Worm (Caenorhabditis elegans) whole organism, late embryonic: ENCODE measurements around the gene cdr-2.

Source experiments
- C08G9.2 ChIP-seq: sonication (generic microtip); optimal IDR thresholded peaks from 2 replicates; lab custom pipeline; 2016; ENCODE audit warnings: mild to moderate bottlenecking, missing genetic modification characterization, moderate library complexity, missing compliant biosample characterization
- T23F11.4 ChIP-seq: fragments of 200-800 bp; sonication (Bioruptor generic); optimal IDR thresholded peaks from 2 replicates; lab custom pipeline; 2018; ENCODE audit warnings: mild to moderate bottlenecking, missing genetic modification characterization, missing compliant biosample characterization
- Y22D7AL.16 ChIP-seq: sonication (generic microtip); optimal IDR thresholded peaks from 2 replicates; lab custom pipeline; 2016; ENCODE audit warnings: missing genetic modification characterization, missing compliant biosample characterization
- ahr-1 ChIP-seq: sonication (generic microtip); optimal IDR thresholded peaks from 2 replicates; lab custom pipeline; 2016; ENCODE audit warnings: missing genetic modification characterization, missing compliant biosample characterization
- ama-1 ChIP-seq: fragments of 150-350 bp; optimal IDR thresholded peaks from 2 replicates; lab custom pipeline; 2014
- ceh-19 ChIP-seq: fragments of 200-800 bp; sonication (Bioruptor generic); optimal IDR thresholded peaks from 2 replicates; lab custom pipeline; 2018; ENCODE audit warnings: mild to moderate bottlenecking, missing genetic modification characterization, missing compliant biosample characterization
- ceh-2 ChIP-seq: sonication (generic microtip); optimal IDR thresholded peaks from 2 replicates; lab custom pipeline; 2016; ENCODE audit warnings: missing genotype, missing genetic modification characterization, missing compliant biosample characterization
- ceh-24 ChIP-seq: sonication (generic microtip); optimal IDR thresholded peaks from 2 replicates; lab custom pipeline; 2016; ENCODE audit warnings: mild to moderate bottlenecking, missing genetic modification characterization, missing compliant biosample characterization
- ceh-30 ChIP-seq: fragments of 150-350 bp; optimal IDR thresholded peaks from 2 replicates; lab custom pipeline; 2014; ENCODE audit warnings: missing biosample characterization, missing genetic modification characterization
- ceh-6 ChIP-seq: fragments of 200-800 bp; sonication (Bioruptor generic); optimal IDR thresholded peaks from 2 replicates; lab custom pipeline; 2018; ENCODE audit warnings: mild to moderate bottlenecking, missing genetic modification characterization, missing compliant biosample characterization
- ceh-9 ChIP-seq: sonication (generic microtip); optimal IDR thresholded peaks from 2 replicates; lab custom pipeline; 2016; ENCODE audit warnings: mild to moderate bottlenecking, missing genetic modification characterization, inconsistent platforms, missing compliant biosample characterization
- che-1 ChIP-seq: sonication (generic microtip); optimal IDR thresholded peaks from 2 replicates; lab custom pipeline; 2016; ENCODE audit warnings: mild to moderate bottlenecking, missing genetic modification characterization, missing compliant biosample characterization
- dmd-4 ChIP-seq: sonication (generic microtip); optimal IDR thresholded peaks from 2 replicates; lab custom pipeline; 2016; ENCODE audit warnings: borderline replicate concordance, missing genetic modification characterization, missing compliant biosample characterization
- eyg-1 ChIP-seq: sonication (generic microtip); optimal IDR thresholded peaks from 2 replicates; lab custom pipeline; 2016; ENCODE audit warnings: missing genotype, missing genetic modification characterization, missing compliant biosample characterization
- fkh-10 ChIP-seq: fragments of 150-350 bp; optimal IDR thresholded peaks from 2 replicates; lab custom pipeline; 2014; ENCODE audit warnings: missing biosample characterization, missing genetic modification reagents, missing genetic modification characterization
- fkh-6 ChIP-seq: sonication (generic microtip); optimal IDR thresholded peaks from 2 replicates; lab custom pipeline; 2016; ENCODE audit warnings: missing genetic modification characterization, missing compliant biosample characterization
- gmeb-2 ChIP-seq: sonication (generic microtip); optimal IDR thresholded peaks from 2 replicates; lab custom pipeline; 2016; ENCODE audit warnings: missing genetic modification characterization, inconsistent platforms, missing compliant biosample characterization
- hlh-13 ChIP-seq: fragments of 200-800 bp; sonication (Bioruptor generic); optimal IDR thresholded peaks from 2 replicates; lab custom pipeline; 2018; ENCODE audit warnings: mild to moderate bottlenecking, missing genetic modification characterization, missing compliant biosample characterization
- hlh-6 ChIP-seq: sonication (generic microtip); optimal IDR thresholded peaks from 2 replicates; lab custom pipeline; 2016; ENCODE audit warnings: missing genotype, missing genetic modification characterization, missing compliant biosample characterization
- lim-6 ChIP-seq: sonication (generic microtip); optimal IDR thresholded peaks from 2 replicates; lab custom pipeline; 2016; ENCODE audit warnings: missing genetic modification characterization, missing compliant biosample characterization
- lin-11 ChIP-seq: fragments of 200-800 bp; sonication (Bioruptor generic); optimal IDR thresholded peaks from 2 replicates; lab custom pipeline; 2018; ENCODE audit warnings: mild to moderate bottlenecking, missing genetic modification characterization, missing compliant biosample characterization
- madf-2 ChIP-seq: sonication (generic microtip); optimal IDR thresholded peaks from 2 replicates; lab custom pipeline; 2017; ENCODE audit warnings: missing genetic modification characterization, missing compliant biosample characterization
- mec-3 ChIP-seq: sonication (generic microtip); optimal IDR thresholded peaks from 2 replicates; lab custom pipeline; 2016; ENCODE audit warnings: borderline replicate concordance, missing genetic modification characterization, missing compliant biosample characterization
- nfya-1 ChIP-seq: sonication (generic microtip); optimal IDR thresholded peaks from 2 replicates; lab custom pipeline; 2017; ENCODE audit warnings: missing genetic modification characterization, mild to moderate bottlenecking, missing compliant biosample characterization, antibody characterized with exemption, moderate library complexity
- nhr-11 ChIP-seq: fragments of 150-350 bp; optimal IDR thresholded peaks from 2 replicates; lab custom pipeline; 2014; ENCODE audit warnings: missing biosample characterization, missing genetic modification characterization
- nhr-232 ChIP-seq: sonication (generic microtip); optimal IDR thresholded peaks from 2 replicates; lab custom pipeline; 2016; ENCODE audit warnings: missing genetic modification characterization, missing compliant biosample characterization
- odd-2 ChIP-seq: sonication (generic microtip); optimal IDR thresholded peaks from 2 replicates; lab custom pipeline; 2017; ENCODE audit warnings: antibody characterized with exemption, mild to moderate bottlenecking, missing genetic modification characterization, missing compliant biosample characterization
- pax-1 ChIP-seq: fragments of 150-350 bp; optimal IDR thresholded peaks from 2 replicates; lab custom pipeline; 2014; ENCODE audit warnings: missing biosample characterization, missing genetic modification characterization
- pha-4 ChIP-seq: fragments of 150-350 bp; optimal IDR thresholded peaks from 2 replicates; lab custom pipeline; 2018; ENCODE audit warnings: missing biosample characterization, missing genetic modification reagents, missing genetic modification characterization
- ref-2 ChIP-seq: sonication (generic microtip); optimal IDR thresholded peaks from 2 replicates; lab custom pipeline; 2016; ENCODE audit warnings: missing genetic modification characterization, missing compliant biosample characterization
- sdc-2 ChIP-seq: sonication (generic microtip); optimal IDR thresholded peaks from 2 replicates; lab custom pipeline; 2016; ENCODE audit warnings: missing genotype, missing genetic modification characterization, missing compliant biosample characterization
- sox-4 ChIP-seq: sonication (generic microtip); optimal IDR thresholded peaks from 2 replicates; lab custom pipeline; 2017; ENCODE audit warnings: mild to moderate bottlenecking, missing genetic modification characterization, inconsistent platforms, missing compliant biosample characterization
- tbx-2 ChIP-seq: sonication (generic microtip); optimal IDR thresholded peaks from 2 replicates; lab custom pipeline; 2016; ENCODE audit warnings: missing genetic modification characterization, missing compliant biosample characterization
- ttx-3 ChIP-seq: sonication (generic microtip); optimal IDR thresholded peaks from 2 replicates; lab custom pipeline; 2016; ENCODE audit warnings: missing genetic modification reagents, missing genetic modification characterization, missing compliant biosample characterization
- unc-3 ChIP-seq, 2 experiments: fragments of 200-800 bp in 1 of 2; sonication (Bioruptor generic) in 1 of 2; sonication (generic microtip) in 1 of 2; conservative IDR thresholded peaks in 1 of 2; optimal IDR thresholded peaks in 1 of 2; 2 replicates each; pipeline versions ENCODE4 v1.3.6 to Lab custom; 2016 to 2022; ENCODE audit warnings: missing compliant biosample characterization in 2 of 2, missing genetic modification characterization in 2 of 2, missing genetic modification reagents in 1 of 2
- unc-42 ChIP-seq: sonication (generic microtip); optimal IDR thresholded peaks from 2 replicates; lab custom pipeline; 2016; ENCODE audit warnings: missing genotype, missing genetic modification characterization, missing compliant biosample characterization
- unc-55 ChIP-seq: sonication (generic microtip); optimal IDR thresholded peaks from 2 replicates; lab custom pipeline; 2017; ENCODE audit warnings: missing biosample characterization, missing genetic modification reagents, missing genetic modification characterization
- zip-5 ChIP-seq: sonication (generic microtip); optimal IDR thresholded peaks from 2 replicates; lab custom pipeline; 2016; ENCODE audit warnings: missing genetic modification characterization, missing compliant biosample characterization
- ztf-16 ChIP-seq: sonication (generic microtip); optimal IDR thresholded peaks from 2 replicates; lab custom pipeline; 2017; ENCODE audit warnings: missing genetic modification characterization, missing compliant biosample characterization

Gene cdr-2

DNA sequence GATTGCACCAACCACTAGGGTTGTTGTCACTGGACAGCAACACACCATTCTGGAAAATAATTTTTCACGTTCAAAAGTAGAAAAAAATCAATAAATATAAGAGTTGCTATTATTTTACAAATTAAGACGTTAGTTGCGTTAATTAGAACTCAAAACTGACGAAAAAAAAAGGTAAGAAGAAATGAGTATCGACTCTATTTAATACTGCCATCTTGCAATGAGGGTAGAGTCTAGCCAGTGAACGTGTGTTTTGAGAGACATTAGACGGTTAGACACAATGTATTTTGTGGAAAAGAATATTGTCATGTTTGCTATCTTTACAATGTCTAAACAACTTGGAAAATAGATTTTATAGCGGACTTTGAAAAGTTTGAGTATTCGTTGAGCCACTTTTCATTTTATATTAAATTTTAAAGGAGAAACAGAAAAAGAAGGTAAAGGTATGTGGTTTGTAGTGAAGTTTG lies 1.8 kb downstream of the cdr-2 start, which contains the start of gene cdr-6:
TSS of gene cdr-6 (minus strand) at position 51 of the 464 bp plus-strand sequence.
- TF ChIP-seq madf-2 (no peak), dmd-4 (tag; lab: Kevin White, UChicago) (no peak), fkh-6 (tag; lab: Kevin White, UChicago) (no peak), ahr-1 (tag; lab: Kevin White, UChicago) (no peak), unc-42 (no peak), pax-1 (tag; lab: Kevin White, UChicago) (no peak), ceh-9 (no peak), ama-1 (lab: Kevin White, UChicago) (no peak), hlh-13 (GFP tag; lab: Kevin White, UChicago) (no peak), nhr-232 (tag; lab: Kevin White, UChicago) (no peak), lim-6 (tag; lab: Kevin White, UChicago) (no peak), ceh-19 (GFP tag; lab: Kevin White, UChicago) (no peak), ceh-2 (tag; lab: Kevin White, UChicago) (no peak), hlh-6 (no peak), fkh-10 (GFP tag; lab: Kevin White, UChicago) (no peak), che-1 (tag; lab: Kevin White, UChicago) (no peak), ttx-3 (tag; lab: Kevin White, UChicago) (no peak)

DNA sequence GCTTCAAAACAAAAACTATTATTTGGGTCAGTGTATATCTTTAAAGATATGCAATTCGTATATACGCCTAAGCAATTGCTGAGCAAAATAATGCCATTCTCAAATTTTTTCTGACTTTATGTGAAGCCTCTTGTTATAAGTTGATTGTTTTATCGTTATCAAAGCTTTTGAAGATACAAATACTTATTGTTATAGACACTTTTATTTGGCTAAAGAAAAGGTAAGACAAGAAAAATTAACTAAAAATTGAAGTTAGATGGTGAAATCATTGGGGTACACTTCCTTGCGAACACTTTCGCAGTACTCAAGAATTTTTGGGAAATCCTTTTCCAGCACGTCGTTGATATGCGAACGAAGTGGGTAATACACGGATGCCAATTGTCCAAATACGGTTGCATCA lies 3.2 kb downstream of the cdr-2 start:
- TF ChIP-seq unc-3 (GFP tag; conservative IDR thresholded peaks at IDR 0.05; lab: Robert Waterston, UW) (no peak), unc-3 (tag; optimal IDR thresholded peaks at IDR 0.05; lab: Kevin White, UChicago) (no peak), C08G9.2 (tag; lab: Kevin White, UChicago) (no peak), ref-2 (no peak), mec-3 (tag; lab: Kevin White, UChicago) (no peak), unc-55 (GFP tag; lab: Kevin White, UChicago) (no peak), Y22D7AL.16 (tag; lab: Kevin White, UChicago) (no peak), dmd-4 (tag; lab: Kevin White, UChicago) (no peak)

DNA sequence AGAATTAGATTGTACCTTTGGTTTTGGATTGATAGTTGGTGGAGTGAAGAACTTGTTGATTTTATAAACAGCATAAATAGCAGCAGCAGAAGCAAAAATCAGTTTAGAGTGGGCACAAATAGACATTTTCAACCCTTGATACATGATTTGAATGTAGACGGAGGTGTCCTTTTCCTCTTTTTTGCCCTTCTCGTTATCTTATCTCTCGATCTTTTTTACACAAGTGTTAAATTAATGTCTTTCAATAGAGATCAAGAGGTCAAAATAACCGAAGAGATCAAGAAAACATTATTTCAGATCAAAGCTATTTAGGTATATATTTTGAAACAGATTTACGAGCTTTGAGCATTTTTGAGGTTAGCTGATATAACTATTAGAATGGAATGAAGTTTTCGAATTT lies 3.6 kb downstream of the cdr-2 start, which contains the start of gene cdr-7:
TSS of gene cdr-7 (minus strand) at position 205 of the 400 bp plus-strand sequence.
- no peak for TF ChIP-seq ztf-16 (tag; lab: Kevin White, UChicago)
- no peak for TF ChIP-seq T23F11.4 (GFP tag; lab: Kevin White, UChicago)
- TF ChIP-seq nhr-232 (tag; lab: Kevin White, UChicago), result no peak
- TF ChIP-seq ceh-30 (tag; lab: Kevin White, UChicago), result no peak
- TF ChIP-seq nfya-1 (tag; lab: Kevin White, UChicago), result no peak

DNA sequence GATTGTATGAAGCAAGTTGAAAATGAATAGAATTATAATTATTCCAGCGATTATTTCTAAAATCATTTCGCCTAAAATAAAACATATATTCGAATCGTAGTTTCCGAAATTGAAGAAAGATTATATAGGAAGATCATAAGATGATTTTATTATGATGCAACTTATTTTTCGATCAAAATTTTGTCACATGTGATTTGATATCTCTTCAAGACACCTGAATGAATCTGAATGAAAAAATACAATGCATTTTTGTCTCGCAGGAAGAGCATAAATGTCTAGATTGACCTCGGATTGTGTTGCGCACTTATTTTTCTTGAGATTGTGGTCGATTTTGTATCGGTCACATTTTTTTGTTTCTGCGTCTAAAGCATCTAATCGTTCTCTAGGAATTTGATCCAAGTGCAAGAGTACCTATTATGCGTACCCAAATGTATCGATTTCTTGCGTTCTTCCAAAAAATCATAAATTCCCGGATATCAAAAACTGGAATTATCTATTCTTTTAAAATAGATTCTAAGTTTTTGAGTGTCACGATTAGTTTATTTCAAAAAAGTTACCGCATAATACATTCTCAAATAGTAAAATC lies 5.0 kb downstream of the cdr-2 start, which contains the start of gene hrg-2:
TSS of gene hrg-2 (minus strand) at position 98 of the 586 bp plus-strand sequence.
- TF ChIP-seq odd-2, result no peak

DNA sequence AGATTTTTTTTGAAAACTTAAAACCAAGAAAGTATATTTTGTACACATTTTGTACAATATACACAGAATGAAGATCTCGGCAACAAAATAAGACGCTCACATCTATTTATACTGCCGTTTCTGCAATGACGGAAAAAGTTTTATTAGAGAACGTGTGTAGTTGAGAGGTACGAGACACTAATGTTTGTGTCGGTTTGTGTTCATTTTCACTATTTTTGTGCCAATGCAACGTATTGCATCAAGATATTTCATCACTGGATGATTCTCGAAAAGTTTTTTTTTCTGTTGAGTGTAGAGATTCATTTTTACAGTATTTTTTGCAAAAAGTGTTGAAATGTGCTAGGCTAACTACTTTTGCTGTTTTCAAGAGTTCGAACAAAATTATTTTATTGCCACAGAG lies 6.5 kb downstream of the cdr-2 start:
- TF ChIP-seq gmeb-2, result no peak
- no peak for TF ChIP-seq eyg-1 (tag; lab: Kevin White, UChicago)
- no peak for TF ChIP-seq ama-1 (lab: Kevin White, UChicago)
- no peak for TF ChIP-seq nhr-232 (tag; lab: Kevin White, UChicago)
- TF ChIP-seq zip-5, result no peak
- no peak for TF ChIP-seq sox-4 (tag; lab: Kevin White, UChicago)
- no peak for TF ChIP-seq che-1 (tag; lab: Kevin White, UChicago)
- TF ChIP-seq tbx-2 (tag; lab: Kevin White, UChicago), result no peak
- TF ChIP-seq ceh-6 (GFP tag; lab: Kevin White, UChicago), result no peak
- TF ChIP-seq sdc-2 (tag; lab: Kevin White, UChicago), result no peak
- no peak for TF ChIP-seq lin-11
- TF ChIP-seq pha-4, result no peak
- no peak for TF ChIP-seq ttx-3 (tag; lab: Kevin White, UChicago)
- TF ChIP-seq odd-2, result no peak
- no peak for TF ChIP-seq unc-42
- TF ChIP-seq nhr-11, result no peak
- TF ChIP-seq ceh-24 (tag; lab: Kevin White, UChicago), result no peak
- TF ChIP-seq, all 69 proteins: peak for 0
